Worm (Caenorhabditis elegans): Measurements from ENCODE around the gene C35C5.8.

DNA sequence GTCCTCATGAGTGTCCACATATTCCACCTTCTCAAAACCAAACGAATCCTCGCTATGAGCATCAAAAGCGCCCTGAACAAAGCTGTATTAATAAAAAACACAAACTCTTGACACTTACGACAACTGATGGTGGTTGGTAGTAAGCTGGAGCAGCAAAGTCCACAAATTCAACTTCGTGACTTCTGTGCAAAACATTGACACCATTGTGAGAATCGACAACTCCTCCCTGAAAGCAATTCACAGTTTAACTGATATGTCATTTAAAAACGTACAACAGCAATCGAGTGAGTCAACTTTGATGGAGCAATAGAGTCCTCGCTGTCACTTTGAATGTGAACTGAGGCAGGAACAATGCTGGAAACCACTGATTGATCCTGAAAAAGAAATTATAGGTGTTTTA lies 16.0 kb upstream of the C35C5.8 start:
- TF ChIP-seq ceh-18 (tag; optimal IDR thresholded peaks at IDR 0.05) (no peak), mec-3 (tag; optimal IDR thresholded peaks at IDR 0.05; ENCODE audit: borderline replicate concordance) (no peak), nhr-11 (tag; optimal IDR thresholded peaks at IDR 0.05) (no peak), unc-55 (GFP tag; optimal IDR thresholded peaks at IDR 0.05) (no peak), pha-4 (tag; optimal IDR thresholded peaks at IDR 0.05) (no peak), ztf-16 (tag; optimal IDR thresholded peaks at IDR 0.05) (no peak), pat-9 (tag; optimal IDR thresholded peaks at IDR 0.05) (no peak), F13H6.1 (tag; optimal IDR thresholded peaks at IDR 0.05) (no peak), ahr-1 (tag; optimal IDR thresholded peaks at IDR 0.05) (no peak), hlh-8 (tag; optimal IDR thresholded peaks at IDR 0.05) (no peak), rnt-1 (tag; optimal IDR thresholded peaks at IDR 0.05) (no peak), ceh-48 (tag; optimal IDR thresholded peaks at IDR 0.05) (no peak)

Measured in whole organism, late embryonic.